Worm (Caenorhabditis elegans) whole organism, L4/young adult: ENCODE measurements around the gene B0280.9.

Experiments
- dao-5 ChIP-seq: sonication (generic microtip); optimal IDR thresholded peaks from 2 replicates; lab custom pipeline; 2016; ENCODE audit warnings: missing genotype, missing genetic modification characterization, moderate library complexity, missing compliant biosample characterization
- him-1 ChIP-seq: sonication (generic microtip); optimal IDR thresholded peaks from 2 replicates; lab custom pipeline; 2016; ENCODE audit warnings: missing genotype, missing genetic modification reagents, missing genetic modification characterization, missing compliant biosample characterization

DNA sequence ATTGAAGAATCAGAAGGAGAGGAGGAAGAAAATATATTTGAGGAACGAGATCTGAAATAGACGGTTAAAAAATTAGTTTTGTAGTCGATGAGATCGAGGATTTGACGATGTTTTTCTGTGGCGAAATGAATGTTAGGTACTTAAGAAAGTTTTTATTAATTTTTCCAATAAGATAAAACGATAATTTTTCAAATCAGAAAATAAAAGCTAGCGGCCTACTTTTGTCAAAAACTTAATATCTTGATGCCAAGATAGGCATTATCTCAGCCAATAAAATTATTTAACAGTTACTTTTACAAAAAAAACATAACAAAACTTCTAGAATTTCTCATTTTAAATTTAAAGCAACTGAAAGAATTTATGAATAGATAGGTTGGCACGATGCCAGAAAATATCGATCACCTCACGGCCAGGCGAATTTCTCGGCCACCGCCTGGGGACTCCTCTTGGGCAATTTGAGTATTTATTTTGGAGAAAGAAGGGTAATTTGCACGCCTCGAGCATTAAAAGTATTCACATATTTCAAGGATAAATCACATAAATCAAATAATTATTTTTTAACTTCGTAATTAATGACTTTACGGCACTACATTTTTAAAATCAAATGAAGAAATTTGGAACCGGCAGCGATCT, 34.9 kb downstream of the B0280.9 start, which contains the start of gene fubl-2:
- TF ChIP-seq dao-5 (tag; lab: Kevin White, UChicago) (no peak), him-1 (tag; lab: Kevin White, UChicago) (no peak)
